Worm (Caenorhabditis elegans) whole organism, L4/young adult: ENCODE measurements around the gene clec-24.

ENCODE experiments used
- W03F9.2 ChIP-seq: fragments of 150-350 bp; optimal IDR thresholded peaks from 2 replicates; lab custom pipeline; 2014; ENCODE audit warnings: missing biosample characterization, missing genetic modification characterization
- dao-5 ChIP-seq: sonication (generic microtip); optimal IDR thresholded peaks from 2 replicates; lab custom pipeline; 2016; ENCODE audit warnings: missing genotype, missing genetic modification characterization, moderate library complexity, missing compliant biosample characterization
- him-1 ChIP-seq: sonication (generic microtip); optimal IDR thresholded peaks from 2 replicates; lab custom pipeline; 2016; ENCODE audit warnings: missing genotype, missing genetic modification reagents, missing genetic modification characterization, missing compliant biosample characterization

ce11 chrV:16902726-16903125 is 40.9 kb downstream of the clec-24 start, which contains the start of gene srd-68:
- TF ChIP-seq dao-5 (tag; lab: Kevin White, UChicago): no peak
- no peak for TF ChIP-seq W03F9.2 (tag; lab: Kevin White, UChicago)
- TF ChIP-seq him-1 (tag; lab: Kevin White, UChicago): no peak
